Worm (Caenorhabditis elegans) whole organism, L2 larva: ENCODE results near the gene Y47D7A.6.

Experiments used
- lin-13 ChIP-seq: fragments of 150-350 bp; optimal IDR thresholded peaks from 2 replicates; lab custom pipeline; 2014; ENCODE audit warnings: missing biosample characterization, missing genetic modification reagents, missing genetic modification characterization
- lin-39 ChIP-seq: fragments of 150-350 bp; optimal IDR thresholded peaks from 2 replicates; lab custom pipeline; 2014; ENCODE audit warnings: missing biosample characterization, missing genetic modification reagents, missing genetic modification characterization

ce11 chrV:4401865-4402264 lies 16.2 kb downstream of the Y47D7A.6 start, which contains the start of gene F13A2.5:
- TF ChIP-seq lin-39 (tag; lab: Kevin White, UChicago) (no peak), lin-13 (GFP tag; lab: Kevin White, UChicago) (no peak)
